Worm (Caenorhabditis elegans): ENCODE data around the gene srj-6.

The srj-6 gene

ce11 chrV:622902-623301 lies 31.4 kb downstream of the srj-6 start, which contains the start of gene F48G7.5:
Gene F48G7.5, minus strand, starts transcription at chrV:622935.
- TF ChIP-seq F55B11.4 (tag; optimal IDR thresholded peaks at IDR 0.05; ENCODE audit: borderline replicate concordance, insufficient read depth) = no peak
- no peak for TF ChIP-seq aptf-2 (GFP tag; conservative IDR thresholded peaks at IDR 0.05)
- no peak for TF ChIP-seq rcor-1 (GFP tag; IDR thresholded peaks at IDR 0.05)
- no peak for TF ChIP-seq T26A5.8 (tag; optimal IDR thresholded peaks at IDR 0.05)
- no peak for TF ChIP-seq egl-18 (GFP tag; IDR thresholded peaks at IDR 0.05)
- no peak for TF ChIP-seq D2030.7 (GFP tag; IDR thresholded peaks at IDR 0.05)

- TF ChIP-seq egl-44 (GFP tag; IDR thresholded peaks at IDR 0.05) (no peak), sdz-38 (tag; optimal IDR thresholded peaks at IDR 0.05) (no peak), ztf-3 (GFP tag; optimal IDR thresholded peaks at IDR 0.05) (no peak), zfh-2 (GFP tag; conservative IDR thresholded peaks at IDR 0.05) (peak; percentile 51; the same call in 1 of the 2 replicates), F57A8.1 (GFP tag; optimal IDR thresholded peaks at IDR 0.05) (no peak), dpl-1 (GFP tag; optimal IDR thresholded peaks at IDR 0.05) (no peak), hrde-1 (tag; optimal IDR thresholded peaks at IDR 0.05; ENCODE audit: borderline replicate concordance) (no peak), mel-28 (tag; optimal IDR thresholded peaks at IDR 0.05; ENCODE audit: borderline replicate concordance) (no peak)
Measured at ce11 chrV:620987-621386, 33.3 kb downstream of the srj-6 start.

DNA sequence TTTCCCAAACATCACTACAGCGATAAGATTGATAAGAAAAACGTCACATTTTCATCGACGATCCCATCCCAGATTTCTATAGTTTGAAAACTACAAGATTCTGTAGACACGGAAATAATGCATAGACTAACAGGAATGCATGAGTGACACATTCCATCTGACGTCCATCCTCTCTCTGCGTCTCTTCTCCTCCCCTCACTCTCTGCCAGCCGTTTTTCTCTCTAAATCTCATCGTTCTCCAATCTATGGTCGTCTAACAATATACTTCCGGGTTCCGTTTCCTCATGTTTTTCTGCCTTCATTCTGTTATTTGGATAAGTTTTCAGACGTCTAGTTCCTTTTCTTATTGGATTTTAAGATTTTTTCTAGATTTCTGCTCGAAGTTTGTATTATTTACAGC lies 35.2 kb downstream of the srj-6 start, which contains the start of gene F48G7.4:
TSS of gene F48G7.4 (plus strand) at position 400 of the 400 bp plus-strand sequence.
- peak; percentile 89 for TF ChIP-seq hmg-1.2 (GFP tag; IDR thresholded peaks at IDR 0.05)
- peak; percentile 41 for TF ChIP-seq ceh-27 (GFP tag; optimal IDR thresholded peaks at IDR 0.05)
- TF ChIP-seq sea-2 (GFP tag; IDR thresholded peaks at IDR 0.05) = no peak
- TF ChIP-seq nhr-179 (tag; optimal IDR thresholded peaks at IDR 0.05) = no peak
- no peak for TF ChIP-seq lsy-27 (tag; optimal IDR thresholded peaks at IDR 0.05; ENCODE audit: borderline replicate concordance, insufficient read depth)
- no peak for TF ChIP-seq hlh-12 (tag; optimal IDR thresholded peaks at IDR 0.05)
- TF ChIP-seq snpc-4 (GFP tag; optimal IDR thresholded peaks at IDR 0.05) = no peak
- TF ChIP-seq snpc-4 (tag; optimal IDR thresholded peaks at IDR 0.05) = peak in 1 of 4 experiments; percentile 54
- TF ChIP-seq nhr-80 (tag; optimal IDR thresholded peaks at IDR 0.05) = peak; percentile 20
- TF ChIP-seq unc-62 (GFP tag; optimal IDR thresholded peaks at IDR 0.05) = no peak
- peak; percentile 54 for TF ChIP-seq K12H6.12 (tag; optimal IDR thresholded peaks at IDR 0.05)
- peak; percentile 54 for TF ChIP-seq dox-1 (GFP tag; IDR thresholded peaks at IDR 0.05)
- TF ChIP-seq F57C9.4 (tag; optimal IDR thresholded peaks at IDR 0.05) = no peak

DNA sequence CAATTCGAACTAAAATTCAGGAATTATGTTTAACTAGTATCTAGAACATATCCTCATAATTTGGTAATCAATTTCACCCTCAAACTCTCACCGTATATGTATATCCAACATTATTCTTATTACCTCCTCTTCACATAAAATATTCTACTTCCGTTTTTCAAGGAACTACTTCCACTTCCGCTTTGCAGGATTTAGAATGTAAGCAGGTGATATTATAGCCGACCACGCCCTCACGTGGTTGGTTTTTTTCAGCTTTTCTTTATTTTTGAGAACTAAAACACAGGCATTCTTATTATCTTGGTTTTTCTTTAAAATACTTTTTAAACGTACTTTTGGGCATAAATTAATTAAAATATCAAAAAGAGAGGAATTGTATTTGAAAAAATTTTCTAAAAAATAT lies 36.4 kb downstream of the srj-6 start:
- TF ChIP-seq egl-44 (GFP tag; IDR thresholded peaks at IDR 0.05) (no peak), Y53F4B.3 (GFP tag; IDR thresholded peaks at IDR 0.05) (no peak)

DNA sequence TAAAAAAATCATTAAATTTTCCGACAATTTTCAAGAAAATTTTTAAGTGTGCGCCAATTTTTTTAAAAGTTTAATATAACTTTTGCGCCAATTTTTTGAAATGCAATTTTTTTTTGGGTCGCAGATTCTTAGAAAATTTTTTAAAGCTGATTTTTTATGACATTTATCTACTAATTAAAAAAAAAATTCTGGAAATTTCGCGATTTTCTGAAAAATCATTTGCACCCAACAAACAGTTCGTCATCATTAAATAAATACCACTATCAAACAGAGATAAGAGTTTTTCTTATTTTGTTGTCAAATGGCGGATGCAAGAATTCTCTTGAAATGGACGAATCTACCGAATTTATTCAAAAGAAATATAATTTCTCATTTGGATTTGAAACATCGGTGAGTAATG lies 39.0 kb downstream of the srj-6 start, which contains the start of gene F48G7.13:
TSS of gene F48G7.13 (plus strand) at position 301 of the 400 bp plus-strand sequence.
- TF ChIP-seq sdz-38 (tag; optimal IDR thresholded peaks at IDR 0.05) (no peak), Y95B8A.8 (GFP tag; IDR thresholded peaks at IDR 0.05) (no peak), unc-130 (GFP tag; optimal IDR thresholded peaks at IDR 0.05) (no peak), nhr-90 (tag; optimal IDR thresholded peaks at IDR 0.05) (no peak), ekl-4 (GFP tag; IDR thresholded peaks at IDR 0.05) (no peak), ceh-91 (GFP tag; IDR thresholded peaks at IDR 0.05) (no peak), F57C9.4 (tag; optimal IDR thresholded peaks at IDR 0.05) (no peak), ztf-18 (tag; optimal IDR thresholded peaks at IDR 0.05) (no peak), rec-8 (tag; optimal IDR thresholded peaks at IDR 0.05) (no peak), ztf-3 (GFP tag; optimal IDR thresholded peaks at IDR 0.05) (no peak), hrde-1 (tag; optimal IDR thresholded peaks at IDR 0.05; ENCODE audit: borderline replicate concordance) (no peak), nhr-80 (tag; optimal IDR thresholded peaks at IDR 0.05) (no peak), F37B4.10 (GFP tag; IDR thresholded peaks at IDR 0.05) (no peak), Y53F4B.3 (GFP tag; IDR thresholded peaks at IDR 0.05) (no peak)
